Worm (Caenorhabditis elegans) whole organism, young adult: Measurements from ENCODE around the gene fust-1.

Experiments
- C17E4.6 ChIP-seq: fragments of 200-800 bp; sonication (Bioruptor generic); IDR thresholded peaks from 2 replicates; pipeline ENCODE4 v1.3.6; 2022; ENCODE audit warnings: missing genetic modification reagents, missing genetic modification characterization, missing compliant biosample characterization
- D2030.7 ChIP-seq: fragments of 200-800 bp; sonication (Bioruptor generic); IDR thresholded peaks from 2 replicates; pipeline ENCODE4 v1.3.6; 2022; ENCODE audit warnings: missing genetic modification reagents, missing genetic modification characterization, missing compliant biosample characterization
- F33H1.4 ChIP-seq: fragments of 200-800 bp; sonication (Bioruptor generic); IDR thresholded peaks from 2 replicates; pipeline ENCODE4 v1.3.6; 2022; ENCODE audit warnings: missing genetic modification reagents, missing genetic modification characterization, missing compliant biosample characterization
- F49E8.2 ChIP-seq: sonication (generic microtip); optimal IDR thresholded peaks from 3 replicates; lab custom pipeline; 2017; ENCODE audit warnings: missing genetic modification characterization, mild to moderate bottlenecking, missing compliant biosample characterization, antibody characterized with exemption, moderate library complexity; ENCODE audit not compliant: insufficient read depth
- F52B5.7 ChIP-seq: sonication (generic microtip); optimal IDR thresholded peaks from 2 replicates; lab custom pipeline; 2016; ENCODE audit warnings: mild to moderate bottlenecking, missing genetic modification characterization, missing compliant biosample characterization
- F57C9.4 ChIP-seq: sonication (generic microtip); optimal IDR thresholded peaks from 2 replicates; lab custom pipeline; 2017; ENCODE audit warnings: mild to moderate bottlenecking, missing genetic modification characterization, missing compliant biosample characterization
- K11D2.4 ChIP-seq: fragments of 200-800 bp; sonication (Bioruptor generic); IDR thresholded peaks from 2 replicates; pipeline ENCODE4 v1.3.6; 2022; ENCODE audit warnings: missing genetic modification reagents, missing genetic modification characterization, missing compliant biosample characterization
- K12H6.12 ChIP-seq: fragments of 200-800 bp; sonication (Bioruptor generic); optimal IDR thresholded peaks from 2 replicates; lab custom pipeline; 2018; ENCODE audit warnings: mild to moderate bottlenecking, missing genetic modification characterization, missing compliant biosample characterization
- T26A5.8 ChIP-seq: sonication (generic microtip); optimal IDR thresholded peaks from 2 replicates; lab custom pipeline; 2016; ENCODE audit warnings: missing genetic modification characterization, missing compliant biosample characterization
- Y95B8A.8 ChIP-seq: fragments of 200-800 bp; sonication (Bioruptor generic); IDR thresholded peaks from 2 replicates; pipeline ENCODE4 v1.3.6; 2022; ENCODE audit warnings: missing genetic modification reagents, missing genetic modification characterization, missing compliant biosample characterization
- atf-7 ChIP-seq: sonication (generic microtip); optimal IDR thresholded peaks from 2 replicates; lab custom pipeline; 2017; ENCODE audit warnings: mild to moderate bottlenecking, missing genetic modification characterization, missing compliant biosample characterization
- athp-1 ChIP-seq: sonication (generic microtip); optimal IDR thresholded peaks from 2 replicates; lab custom pipeline; 2017; ENCODE audit warnings: mild to moderate bottlenecking, missing genetic modification characterization, missing compliant biosample characterization
- ccch-3 ChIP-seq: fragments of 200-800 bp; sonication (Bioruptor generic); optimal IDR thresholded peaks from 2 replicates; lab custom pipeline; 2018; ENCODE audit warnings: mild to moderate bottlenecking, missing genetic modification characterization, missing compliant biosample characterization
- cebp-1 ChIP-seq, 2 experiments: fragments of 200-800 bp in 1 of 2; sonication (Bioruptor generic) in 1 of 2; sonication (generic microtip) in 1 of 2; IDR thresholded peaks in 1 of 2; optimal IDR thresholded peaks in 1 of 2; 2 replicates each; pipeline versions ENCODE4 v1.3.6 to Lab custom; 2017 to 2022; ENCODE audit warnings: missing compliant biosample characterization in 2 of 2, missing genetic modification characterization in 2 of 2, mild to moderate bottlenecking in 1 of 2, missing genetic modification reagents in 1 of 2, moderate library complexity in 1 of 2
- ceh-27 ChIP-seq: fragments of 200-800 bp; sonication (Bioruptor generic); optimal IDR thresholded peaks from 2 replicates; lab custom pipeline; 2018; ENCODE audit warnings: mild to moderate bottlenecking, missing genetic modification characterization, moderate library complexity, missing compliant biosample characterization
- ceh-40 ChIP-seq: fragments of 200-800 bp; sonication (Bioruptor generic); IDR thresholded peaks from 2 replicates; pipeline ENCODE4 v1.3.6; 2022; ENCODE audit warnings: missing genetic modification characterization, missing compliant biosample characterization
- ceh-91 ChIP-seq: fragments of 200-800 bp; sonication (Bioruptor generic); IDR thresholded peaks from 2 replicates; pipeline ENCODE4 v1.3.6; 2022; ENCODE audit warnings: missing genetic modification reagents, missing genetic modification characterization, missing compliant biosample characterization
- egl-18 ChIP-seq: fragments of 200-800 bp; sonication (Bioruptor generic); IDR thresholded peaks from 2 replicates; pipeline ENCODE4 v1.3.6; 2022; ENCODE audit warnings: missing genetic modification reagents, missing genetic modification characterization, missing compliant biosample characterization
- egl-44 ChIP-seq: fragments of 200-800 bp; sonication (Bioruptor generic); IDR thresholded peaks from 2 replicates; pipeline ENCODE4 v1.3.6; 2022; ENCODE audit warnings: missing genetic modification reagents, missing genetic modification characterization, missing compliant biosample characterization
- ekl-4 ChIP-seq: fragments of 200-800 bp; sonication (Bioruptor generic); IDR thresholded peaks from 2 replicates; pipeline ENCODE4 v1.3.6; 2022; ENCODE audit warnings: missing genetic modification reagents, missing genetic modification characterization, missing compliant biosample characterization
- hmg-1.2 ChIP-seq: fragments of 200-800 bp; sonication (Bioruptor generic); IDR thresholded peaks from 2 replicates; pipeline ENCODE4 v1.3.6; 2022; ENCODE audit warnings: missing genetic modification reagents, missing genetic modification characterization, missing compliant biosample characterization
- hmg-20 ChIP-seq: fragments of 200-800 bp; sonication (Bioruptor generic); IDR thresholded peaks from 2 replicates; pipeline ENCODE4 v1.3.6; 2022; ENCODE audit warnings: missing genetic modification reagents, missing genetic modification characterization, missing compliant biosample characterization
- hrde-1 ChIP-seq: sonication (generic microtip); optimal IDR thresholded peaks from 2 replicates; lab custom pipeline; 2016; ENCODE audit warnings: missing genetic modification characterization, mild to moderate bottlenecking, missing compliant biosample characterization, moderate library complexity, missing genotype, missing genetic modification reagents, borderline replicate concordance
- lin-26 ChIP-seq: fragments of 200-800 bp; sonication (Bioruptor generic); IDR thresholded peaks from 2 replicates; pipeline ENCODE4 v1.3.6; 2022; ENCODE audit warnings: missing genetic modification reagents, missing genetic modification characterization, missing compliant biosample characterization
- lin-35 ChIP-seq, 3 experiments: fragments of 150-350 bp in 2 of 3; sonication (generic microtip) in 1 of 3; optimal IDR thresholded peaks; 2 replicates each; lab custom pipeline; 2014 to 2018; ENCODE audit warnings: missing biosample characterization in 3 of 3, missing genetic modification characterization in 3 of 3, missing genetic modification reagents in 3 of 3
- lir-1 ChIP-seq: fragments of 200-800 bp; sonication (Bioruptor generic); conservative IDR thresholded peaks from 2 replicates; pipeline ENCODE4 v1.3.6; 2022; ENCODE audit warnings: missing genetic modification reagents, missing genetic modification characterization, missing compliant biosample characterization
- lsl-1 ChIP-seq: fragments of 200-800 bp; sonication (Bioruptor generic); optimal IDR thresholded peaks from 2 replicates; lab custom pipeline; 2018; ENCODE audit warnings: mild to moderate bottlenecking, missing genetic modification characterization, moderate library complexity, missing compliant biosample characterization
- madf-10 ChIP-seq: sonication (generic microtip); optimal IDR thresholded peaks from 2 replicates; lab custom pipeline; 2016; ENCODE audit warnings: mild to moderate bottlenecking, missing genetic modification characterization, missing compliant biosample characterization
- madf-3 ChIP-seq: fragments of 200-800 bp; sonication (Bioruptor generic); IDR thresholded peaks from 2 replicates; pipeline ENCODE4 v1.3.6; 2022; ENCODE audit warnings: missing genetic modification reagents, missing genetic modification characterization, missing compliant biosample characterization
- madf-8 ChIP-seq: fragments of 200-800 bp; sonication (Bioruptor generic); conservative IDR thresholded peaks from 2 replicates; pipeline ENCODE4 v1.3.6; 2022; ENCODE audit warnings: missing genetic modification reagents, missing genetic modification characterization, missing compliant biosample characterization
- mcd-1 ChIP-seq: fragments of 200-800 bp; sonication (Bioruptor generic); IDR thresholded peaks from 2 replicates; pipeline ENCODE4 v1.3.6; 2022; ENCODE audit warnings: missing genetic modification reagents, missing genetic modification characterization, missing compliant biosample characterization
- mes-4 ChIP-seq: sonication (generic microtip); optimal IDR thresholded peaks from 2 replicates; lab custom pipeline; 2016; ENCODE audit warnings: missing genotype, missing genetic modification characterization, missing compliant biosample characterization
- mxl-1 ChIP-seq: sonication (generic microtip); optimal IDR thresholded peaks from 2 replicates; lab custom pipeline; 2016; ENCODE audit warnings: missing genetic modification characterization, missing compliant biosample characterization
- nhr-120 ChIP-seq: fragments of 200-800 bp; sonication (Bioruptor generic); IDR thresholded peaks from 2 replicates; pipeline ENCODE4 v1.3.6; 2022; ENCODE audit warnings: missing genetic modification characterization, missing compliant biosample characterization
- nhr-179 ChIP-seq: sonication (generic microtip); optimal IDR thresholded peaks from 2 replicates; lab custom pipeline; 2016; ENCODE audit warnings: mild to moderate bottlenecking, missing genetic modification characterization, missing compliant biosample characterization
- nhr-90 ChIP-seq: sonication (generic microtip); optimal IDR thresholded peaks from 2 replicates; lab custom pipeline; 2016; ENCODE audit warnings: missing genotype, mild to moderate bottlenecking, missing genetic modification characterization, missing compliant biosample characterization
- pbrm-1 ChIP-seq: fragments of 200-800 bp; sonication (Bioruptor generic); IDR thresholded peaks from 2 replicates; pipeline ENCODE4 v1.3.6; 2022; ENCODE audit warnings: missing genetic modification reagents, missing genetic modification characterization, missing compliant biosample characterization
- rcor-1 ChIP-seq: fragments of 200-800 bp; sonication (Bioruptor generic); IDR thresholded peaks from 2 replicates; pipeline ENCODE4 v1.3.6; 2022; ENCODE audit warnings: missing genetic modification reagents, missing genetic modification characterization, missing compliant biosample characterization
- repo-1 ChIP-seq: sonication (generic microtip); optimal IDR thresholded peaks from 2 replicates; lab custom pipeline; 2017; ENCODE audit warnings: mild to moderate bottlenecking, missing genetic modification characterization, missing compliant biosample characterization
- sea-2 ChIP-seq: fragments of 200-800 bp; sonication (Bioruptor generic); IDR thresholded peaks from 2 replicates; pipeline ENCODE4 v1.3.6; 2022; ENCODE audit warnings: missing genetic modification characterization, missing compliant biosample characterization
- snpc-1.1 ChIP-seq: sonication (generic microtip); optimal IDR thresholded peaks from 2 replicates; lab custom pipeline; 2017; ENCODE audit warnings: missing genetic modification characterization, mild to moderate bottlenecking, missing compliant biosample characterization, antibody characterized with exemption, moderate library complexity, missing genotype, missing genetic modification reagents; ENCODE audit not compliant: insufficient read depth
- snpc-4 ChIP-seq, 5 experiments: fragments of 150-350 bp in 1 of 5; sonication (generic microtip) in 4 of 5; optimal IDR thresholded peaks; 2 replicates each; lab custom pipeline; 2014 to 2018; ENCODE audit warnings: missing genetic modification characterization in 5 of 5, missing biosample characterization in 3 of 5, antibody characterized with exemption in 2 of 5, mild to moderate bottlenecking in 2 of 5, missing compliant biosample characterization in 2 of 5, missing genotype in 2 of 5, moderate library complexity in 2 of 5, missing genetic modification reagents in 1 of 5
- tlf-1 ChIP-seq: fragments of 200-800 bp; sonication (Bioruptor generic); optimal IDR thresholded peaks from 2 replicates; lab custom pipeline; 2018; ENCODE audit warnings: mild to moderate bottlenecking, missing genetic modification characterization, missing compliant biosample characterization
- zim-3 ChIP-seq: sonication (generic microtip); optimal IDR thresholded peaks from 2 replicates; lab custom pipeline; 2017; ENCODE audit warnings: mild to moderate bottlenecking, missing genetic modification characterization, moderate library complexity, missing compliant biosample characterization
- ztf-22 ChIP-seq: fragments of 200-800 bp; sonication (Bioruptor generic); optimal IDR thresholded peaks from 2 replicates; lab custom pipeline; 2018; ENCODE audit warnings: mild to moderate bottlenecking, missing genetic modification characterization, moderate library complexity, missing compliant biosample characterization
- ztf-25 ChIP-seq: fragments of 200-800 bp; sonication (Bioruptor generic); IDR thresholded peaks from 2 replicates; pipeline ENCODE4 v1.3.6; 2022; ENCODE audit warnings: missing genetic modification reagents, missing genetic modification characterization, missing compliant biosample characterization

fust-1 gene

DNA sequence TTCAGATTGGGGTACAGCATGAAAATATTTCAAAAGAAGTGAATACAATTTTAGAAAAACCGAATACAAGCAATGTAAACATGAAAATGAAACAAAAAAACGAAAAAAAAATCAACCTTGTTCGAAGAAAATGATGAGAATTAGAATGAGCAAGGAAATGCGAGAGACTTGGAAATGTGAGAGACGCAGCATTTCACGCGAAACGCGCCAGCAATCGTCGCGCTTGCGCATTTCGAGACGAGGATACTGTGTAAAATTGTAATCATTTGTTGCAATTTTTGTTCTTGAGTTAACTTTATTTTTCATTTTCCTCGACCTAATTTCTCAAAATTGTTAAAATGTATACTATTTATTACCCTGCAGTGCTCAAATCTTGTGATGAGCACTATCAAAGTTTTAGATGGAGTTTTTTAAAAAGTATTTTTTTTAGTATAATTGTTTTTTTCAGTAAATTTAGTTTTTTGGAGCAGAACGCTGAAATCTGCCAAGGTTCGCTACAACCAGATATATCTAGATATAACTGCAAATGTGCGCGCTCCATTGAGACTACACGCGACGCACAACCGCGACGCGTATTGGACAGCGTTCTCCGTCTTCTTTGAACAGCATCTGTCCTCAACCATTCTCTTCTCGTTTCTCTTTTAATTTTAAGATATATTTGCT is at the start of gene fust-1 (continued):
- peak; percentile 75; the same call in 1 of the 2 replicates for TF ChIP-seq egl-44 (GFP tag; lab: Robert Waterston, UW)
- peak; percentile 79 for TF ChIP-seq snpc-1.1 (tag; lab: Kevin White, UChicago)
- peak; percentile 93 for TF ChIP-seq athp-1 (tag; lab: Kevin White, UChicago)
- TF ChIP-seq nhr-90 = peak; percentile 22
- no peak for TF ChIP-seq nhr-179
- peak; percentile 84 for TF ChIP-seq atf-7
- TF ChIP-seq ztf-22 = peak; percentile 73
- peak; percentile 54 for TF ChIP-seq madf-10 (tag; lab: Kevin White, UChicago)
- TF ChIP-seq lin-26 (GFP tag; lab: Robert Waterston, UW) = peak; percentile 44; the same call in 1 of the 2 replicates
- peak; percentile 81 for TF ChIP-seq egl-18 (GFP tag; lab: Robert Waterston, UW)
- TF ChIP-seq sea-2 (GFP tag; lab: Robert Waterston, UW) = no peak
- peak; percentile 86 for TF ChIP-seq madf-8 (GFP tag; lab: Robert Waterston, UW)
- peak; percentile 83 for TF ChIP-seq F49E8.2 (tag; lab: Kevin White, UChicago)
- TF ChIP-seq K11D2.4 (GFP tag; lab: Robert Waterston, UW) = peak; percentile 97
- peak; percentile 95 for TF ChIP-seq tlf-1 (GFP tag; lab: Kevin White, UChicago)
- peak; percentile 88 for TF ChIP-seq lir-1
- TF ChIP-seq ccch-3 (GFP tag; lab: Kevin White, UChicago) = no peak
- peak; percentile 58 for TF ChIP-seq snpc-4 (GFP tag; optimal IDR thresholded peaks at IDR 0.05; lab: Kevin White, UChicago)
- peak; percentile 48 to 89 (median 86) for TF ChIP-seq snpc-4 (tag; optimal IDR thresholded peaks at IDR 0.05; lab: Kevin White, UChicago)
- no peak for TF ChIP-seq F57C9.4 (tag; lab: Kevin White, UChicago)
- peak; percentile 88 for TF ChIP-seq ceh-91
- TF ChIP-seq mes-4 (tag; lab: Kevin White, UChicago) = peak; percentile 22
- peak; percentile 95 for TF ChIP-seq pbrm-1
- TF ChIP-seq rcor-1 (GFP tag; lab: Robert Waterston, UW) = peak; percentile 95
- peak; percentile 89 for TF ChIP-seq D2030.7 (GFP tag; lab: Robert Waterston, UW)
- TF ChIP-seq Y95B8A.8 (GFP tag; lab: Robert Waterston, UW) = peak; percentile 93
- peak; percentile 96 for TF ChIP-seq ekl-4
- TF ChIP-seq T26A5.8 (tag; lab: Kevin White, UChicago) = no peak
- TF ChIP-seq K12H6.12 (tag; lab: Kevin White, UChicago) = peak; percentile 88
- TF ChIP-seq mxl-1 (tag; lab: Kevin White, UChicago) = no peak
- peak; percentile 94 for TF ChIP-seq repo-1 (tag; lab: Kevin White, UChicago)
- TF ChIP-seq mcd-1 (GFP tag; lab: Robert Waterston, UW) = peak; percentile 97
- peak; percentile 17 for TF ChIP-seq F52B5.7 (tag; lab: Kevin White, UChicago)
- peak; percentile 87 for TF ChIP-seq lsl-1 (GFP tag; lab: Kevin White, UChicago)
- TF ChIP-seq zim-3 (tag; lab: Kevin White, UChicago) = no peak
- TF ChIP-seq ceh-40 (GFP tag; lab: Robert Waterston, UW) = no peak
- peak in 2 of 3 experiments; percentile 80 to 93 for TF ChIP-seq lin-35 (GFP tag; optimal IDR thresholded peaks at IDR 0.05; lab: Kevin White, UChicago)
- TF ChIP-seq hmg-1.2 (GFP tag; lab: Robert Waterston, UW) = peak; percentile 97
- TF ChIP-seq cebp-1 (GFP tag; IDR thresholded peaks at IDR 0.05; lab: Robert Waterston, UW) = peak; percentile 29; the same call in 1 of the 2 replicates
- TF ChIP-seq cebp-1 (tag; optimal IDR thresholded peaks at IDR 0.05; lab: Kevin White, UChicago) = peak; percentile 93
- TF ChIP-seq nhr-120 (GFP tag; lab: Robert Waterston, UW) = no peak
- TF ChIP-seq ztf-25 = no peak
- peak; percentile 92 for TF ChIP-seq hmg-20 (GFP tag; lab: Robert Waterston, UW)
- TF ChIP-seq madf-3 = peak; percentile 95
- peak; percentile 80 for TF ChIP-seq C17E4.6 (GFP tag; lab: Robert Waterston, UW)
- TF ChIP-seq ceh-27 (GFP tag; lab: Kevin White, UChicago) = peak; percentile 90
- peak; percentile 74 for TF ChIP-seq hrde-1 (tag; lab: Kevin White, UChicago)
- peak; percentile 82 for TF ChIP-seq F33H1.4 (GFP tag; lab: Robert Waterston, UW)
